Fruit fly (Drosophila melanogaster) whole organism, embryonic: ENCODE results near the gene CG2157.

ENCODE experiments used
- Atf3 ChIP-seq: fragments of 200-800 bp; sonication (Bioruptor generic); optimal IDR thresholded peaks from 3 replicates; lab custom pipeline; 2016; ENCODE audit warnings: missing biosample characterization, missing genetic modification characterization
- C15 ChIP-seq: fragments of 200-800 bp; sonication (Bioruptor generic); IDR thresholded peaks from 3 replicates; pipeline ENCODE4 v1.3.6; 2022; ENCODE audit warnings: missing biosample characterization, missing genetic modification characterization
- CG10366 ChIP-seq: fragments of 200-800 bp; sonication (Bioruptor generic); IDR thresholded peaks from 2 replicates; pipeline ENCODE4 v1.3.6; 2022; ENCODE audit warnings: missing biosample characterization, missing genetic modification characterization
- CG10431 ChIP-seq: fragments of 200-800 bp; sonication (Bioruptor generic); optimal IDR thresholded peaks from 3 replicates; lab custom pipeline; 2018; ENCODE audit warnings: missing biosample characterization, mild to moderate bottlenecking, missing genetic modification characterization
- CG11093 ChIP-seq: fragments of 200-800 bp; sonication (Bioruptor generic); IDR thresholded peaks from 3 replicates; pipeline ENCODE4 v1.3.6; 2022; ENCODE audit warnings: missing biosample characterization, missing genetic modification characterization
- CG11504 ChIP-seq: fragments of 200-800 bp; sonication (Bioruptor generic); optimal IDR thresholded peaks from 3 replicates; lab custom pipeline; 2019; ENCODE audit warnings: missing biosample characterization, mild to moderate bottlenecking, missing genetic modification characterization, moderate library complexity
- CG11696 ChIP-seq: fragments of 200-800 bp; sonication (Bioruptor generic); IDR thresholded peaks from 2 replicates; pipeline ENCODE4 v1.3.6; 2022; ENCODE audit warnings: missing biosample characterization, missing genetic modification characterization
- CG12071 ChIP-seq: fragments of 200-800 bp; sonication (Bioruptor generic); optimal IDR thresholded peaks from 3 replicates; lab custom pipeline; 2018; ENCODE audit warnings: missing biosample characterization, mild to moderate bottlenecking, missing genetic modification characterization
- CG12299 ChIP-seq: fragments of 200-800 bp; sonication (Bioruptor generic); optimal IDR thresholded peaks from 2 replicates; lab custom pipeline; 2018; ENCODE audit warnings: missing biosample characterization, mild to moderate bottlenecking, missing genetic modification characterization
- CG13894 ChIP-seq: fragments of 200-800 bp; sonication (Bioruptor generic); optimal IDR thresholded peaks from 3 replicates; lab custom pipeline; 2018; ENCODE audit warnings: missing biosample characterization, mild to moderate bottlenecking, missing genetic modification characterization, moderate library complexity
- CG1529 ChIP-seq: fragments of 200-800 bp; sonication (Bioruptor generic); optimal IDR thresholded peaks from 3 replicates; lab custom pipeline; 2018; ENCODE audit warnings: missing biosample characterization, missing genetic modification characterization
- CG17361 ChIP-seq: fragments of 200-800 bp; sonication (Bioruptor generic); IDR thresholded peaks from 3 replicates; pipeline ENCODE4 v1.3.6; 2022; ENCODE audit warnings: missing biosample characterization, missing genetic modification characterization
- CG18476 ChIP-seq: fragments of 200-800 bp; sonication (Bioruptor generic); optimal IDR thresholded peaks from 2 replicates; lab custom pipeline; 2016; ENCODE audit warnings: missing biosample characterization, mild to moderate bottlenecking, missing genetic modification characterization
- CG18764 ChIP-seq: fragments of 200-800 bp; sonication (Bioruptor generic); optimal IDR thresholded peaks from 3 replicates; lab custom pipeline; 2016; ENCODE audit warnings: missing biosample characterization, missing genetic modification characterization
- CG32767 ChIP-seq: fragments of 200-800 bp; sonication (Bioruptor generic); IDR thresholded peaks from 2 replicates; pipeline ENCODE4 v1.3.6; 2022; ENCODE audit warnings: missing biosample characterization, missing genetic modification characterization
- CG6175 ChIP-seq: fragments of 200-800 bp; sonication (Bioruptor generic); IDR thresholded peaks from 3 replicates; pipeline ENCODE4 v1.3.6; 2022; ENCODE audit warnings: missing biosample characterization, missing genetic modification characterization
- CG7372 ChIP-seq: fragments of 200-800 bp; sonication (Bioruptor generic); IDR thresholded peaks from 2 replicates; pipeline ENCODE4 v1.3.6; 2022; ENCODE audit warnings: missing biosample characterization, missing genetic modification characterization
- CG7987 ChIP-seq: fragments of 200-800 bp; sonication (Bioruptor generic); optimal IDR thresholded peaks from 2 replicates; lab custom pipeline; 2018; ENCODE audit warnings: missing biosample characterization, mild to moderate bottlenecking, missing genetic modification characterization, moderate library complexity
- Camta ChIP-seq: fragments of 200-800 bp; sonication (Bioruptor generic); optimal IDR thresholded peaks from 2 replicates; lab custom pipeline; 2016; ENCODE audit warnings: missing biosample characterization, missing genetic modification characterization
- Dp ChIP-seq: fragments of 200-800 bp; sonication (Bioruptor generic); optimal IDR thresholded peaks from 2 replicates; lab custom pipeline; 2018; ENCODE audit warnings: missing biosample characterization, mild to moderate bottlenecking, missing genetic modification characterization, moderate library complexity
- Hsf ChIP-seq: fragments of 200-800 bp; sonication (Bioruptor generic); optimal IDR thresholded peaks from 3 replicates; lab custom pipeline; 2016; ENCODE audit warnings: missing biosample characterization, missing genetic modification characterization
- Lhr ChIP-seq: fragments of 200-800 bp; sonication (Bioruptor generic); optimal IDR thresholded peaks from 3 replicates; lab custom pipeline; 2017; ENCODE audit warnings: mild to moderate bottlenecking, missing biosample characterization, missing genetic modification reagents, missing genetic modification characterization
- MESR4 ChIP-seq: fragments of 200-800 bp; sonication (Bioruptor generic); optimal IDR thresholded peaks from 2 replicates; lab custom pipeline; 2018; ENCODE audit warnings: missing biosample characterization, mild to moderate bottlenecking, missing genetic modification characterization, moderate library complexity
- Side ChIP-seq: fragments of 200-800 bp; sonication (Bioruptor generic); optimal IDR thresholded peaks from 2 replicates; lab custom pipeline; 2016; ENCODE audit warnings: missing biosample characterization, missing genetic modification characterization
- Sry-β ChIP-seq: fragments of 200-800 bp; sonication (Bioruptor generic); optimal IDR thresholded peaks from 2 replicates; lab custom pipeline; 2018; ENCODE audit warnings: missing biosample characterization, mild to moderate bottlenecking, missing genetic modification characterization, moderate library complexity
- ase ChIP-seq: fragments of 200-800 bp; sonication (Bioruptor generic); IDR thresholded peaks from 3 replicates; pipeline ENCODE4 v1.3.6; 2022; ENCODE audit warnings: missing biosample characterization, missing genetic modification characterization
- ato ChIP-seq: fragments of 200-800 bp; sonication (Bioruptor generic); IDR thresholded peaks from 2 replicates; pipeline ENCODE4 v1.3.6; 2022; ENCODE audit warnings: missing biosample characterization, missing genetic modification characterization; ENCODE audit not compliant: partially characterized antibody
- bbx ChIP-seq: fragments of 200-800 bp; sonication (Bioruptor generic); IDR thresholded peaks from 2 replicates; pipeline ENCODE4 v1.3.6; 2022; ENCODE audit warnings: missing biosample characterization, missing genetic modification characterization; ENCODE audit not compliant: partially characterized antibody
- bsh ChIP-seq, 2 experiments: fragments of 200-800 bp; sonication (Bioruptor generic); optimal IDR thresholded peaks; 2 replicates each; lab custom pipeline; 2017 to 2018; ENCODE audit warnings: mild to moderate bottlenecking in 2 of 2, missing biosample characterization in 2 of 2, missing genetic modification characterization in 2 of 2, moderate library complexity in 1 of 2
- corto ChIP-seq: fragments of 200-800 bp; sonication (Bioruptor generic); optimal IDR thresholded peaks from 2 replicates; lab custom pipeline; 2016; ENCODE audit warnings: missing biosample characterization, mild to moderate bottlenecking, missing genetic modification characterization, moderate library complexity
- dan ChIP-seq: fragments of 200-800 bp; sonication (Bioruptor generic); IDR thresholded peaks from 2 replicates; pipeline ENCODE4 v1.3.6; 2022; ENCODE audit warnings: missing biosample characterization, missing genetic modification characterization
- emc ChIP-seq: fragments of 200-800 bp; sonication (Bioruptor generic); optimal IDR thresholded peaks from 2 replicates; lab custom pipeline; 2016; ENCODE audit warnings: missing biosample characterization, missing genetic modification characterization
- en ChIP-seq: fragments of 200-800 bp; sonication (Bioruptor generic); optimal IDR thresholded peaks from 2 replicates; lab custom pipeline; 2016; ENCODE audit warnings: missing biosample characterization, missing genetic modification characterization
- eyg ChIP-seq: fragments of 200-800 bp; sonication (Bioruptor generic); optimal IDR thresholded peaks from 3 replicates; lab custom pipeline; 2016; ENCODE audit warnings: missing biosample characterization, missing genetic modification characterization
- fd96Cb ChIP-seq: fragments of 200-800 bp; sonication (Bioruptor generic); optimal IDR thresholded peaks from 2 replicates; lab custom pipeline; 2018; ENCODE audit warnings: missing biosample characterization, mild to moderate bottlenecking, missing genetic modification characterization, moderate library complexity
- fu2 ChIP-seq: fragments of 200-800 bp; sonication (Bioruptor generic); optimal IDR thresholded peaks from 2 replicates; lab custom pipeline; 2016; ENCODE audit warnings: missing biosample characterization, missing genetic modification characterization
- grn ChIP-seq: fragments of 200-800 bp; sonication (Bioruptor generic); optimal IDR thresholded peaks from 3 replicates; lab custom pipeline; 2017; ENCODE audit warnings: missing biosample characterization, missing genetic modification characterization
- gsb-n ChIP-seq: fragments of 200-800 bp; sonication (Bioruptor generic); optimal IDR thresholded peaks from 3 replicates; lab custom pipeline; 2018; ENCODE audit warnings: missing biosample characterization, mild to moderate bottlenecking, missing genetic modification characterization
- ham ChIP-seq: fragments of 200-800 bp; sonication (Bioruptor generic); IDR thresholded peaks from 2 replicates; pipeline ENCODE4 v1.3.6; 2022; ENCODE audit warnings: missing biosample characterization, missing genetic modification characterization
- ind ChIP-seq: fragments of 200-800 bp; sonication (Bioruptor generic); optimal IDR thresholded peaks from 3 replicates; lab custom pipeline; 2016; ENCODE audit warnings: missing biosample characterization, missing genetic modification characterization
- kay ChIP-seq: fragments of 200-800 bp; sonication (Bioruptor generic); optimal IDR thresholded peaks from 2 replicates; lab custom pipeline; 2016; ENCODE audit warnings: missing biosample characterization, missing genetic modification characterization
- lbe ChIP-seq: fragments of 200-800 bp; sonication (Bioruptor generic); optimal IDR thresholded peaks from 2 replicates; lab custom pipeline; 2016; ENCODE audit warnings: missing biosample characterization, mild to moderate bottlenecking, missing genetic modification characterization
- lola ChIP-seq, 3 experiments: fragments of >200 bp in 2 of 3; fragments of 200-800 bp in 1 of 3; sonication (Bioruptor generic) in 1 of 3; optimal IDR thresholded peaks; 2 replicates each; lab custom pipeline; 2017 to 2019; ENCODE audit warnings: missing biosample characterization in 3 of 3, missing genetic modification characterization in 3 of 3, mild to moderate bottlenecking in 1 of 3, moderate library complexity in 1 of 3
- luna ChIP-seq: fragments of 200-800 bp; sonication (Bioruptor generic); optimal IDR thresholded peaks from 2 replicates; lab custom pipeline; 2016; ENCODE audit warnings: missing biosample characterization, missing genetic modification characterization
- mld ChIP-seq: fragments of 200-800 bp; sonication (Bioruptor generic); IDR thresholded peaks from 3 replicates; pipeline ENCODE4 v1.3.6; 2022; ENCODE audit warnings: missing biosample characterization, missing genetic modification characterization; ENCODE audit not compliant: partially characterized antibody
- nau ChIP-seq: fragments of 200-800 bp; sonication (Bioruptor generic); optimal IDR thresholded peaks from 3 replicates; lab custom pipeline; 2017; ENCODE audit warnings: missing biosample characterization, mild to moderate bottlenecking, missing genetic modification characterization, missing genetic modification reagents
- org-1 ChIP-seq: fragments of 200-800 bp; sonication (Bioruptor generic); optimal IDR thresholded peaks from 2 replicates; lab custom pipeline; 2017; ENCODE audit warnings: missing biosample characterization, missing genetic modification characterization
- sisA ChIP-seq: fragments of 200-800 bp; sonication (Bioruptor generic); IDR thresholded peaks from 2 replicates; pipeline ENCODE4 v1.3.6; 2022; ENCODE audit warnings: missing biosample characterization, missing genetic modification characterization
- slou ChIP-seq: fragments of 200-800 bp; sonication (Bioruptor generic); optimal IDR thresholded peaks from 3 replicates; lab custom pipeline; 2016; ENCODE audit warnings: missing biosample characterization, missing genetic modification characterization
- toy ChIP-seq: fragments of 200-800 bp; sonication (Bioruptor generic); IDR thresholded peaks from 2 replicates; pipeline ENCODE4 v1.3.6; 2022; ENCODE audit warnings: missing biosample characterization, missing genetic modification characterization
- trem ChIP-seq: fragments of 200-800 bp; optimal IDR thresholded peaks from 3 replicates; lab custom pipeline; 2019; ENCODE audit warnings: missing biosample characterization, mild to moderate bottlenecking, missing genetic modification characterization, moderate library complexity
- yki ChIP-seq: fragments of >200 bp; optimal IDR thresholded peaks from 3 replicates; lab custom pipeline; 2018

CG2157 gene

DNA sequence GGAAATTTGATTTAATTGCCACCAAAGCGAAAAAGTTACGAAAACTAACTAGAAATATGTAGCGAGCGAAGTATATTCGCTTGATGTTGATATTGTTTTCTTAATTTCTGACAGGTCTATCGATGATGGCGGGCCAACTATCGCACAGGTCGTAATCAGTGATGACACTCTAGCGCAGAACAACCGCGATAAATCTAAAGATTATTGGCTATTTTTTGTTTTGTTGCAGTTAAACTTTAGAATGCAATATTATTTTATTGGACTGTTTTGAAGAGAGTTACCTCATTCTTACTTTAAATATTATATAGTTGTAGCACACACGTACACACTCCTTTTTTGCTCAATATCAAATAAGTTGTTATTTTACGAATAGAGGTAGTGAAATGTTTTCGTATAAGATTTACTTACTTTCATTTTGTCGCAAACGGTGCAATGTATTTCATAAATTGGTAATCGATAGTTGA is 22.1 kb upstream of the CG2157 start, which contains the start of gene sbr (continued):
- TF ChIP-seq slou (GFP tag; lab: Kevin White, UChicago) (no peak), nau (GFP tag; lab: Kevin White, UChicago) (no peak), dan (no peak), CG18764 (no peak), C15 (GFP tag; lab: Robert Waterston, UW) (no peak), ham (GFP tag; lab: Robert Waterston, UW) (no peak), en (no peak), CG13894 (tag; lab: Kevin White, UChicago) (no peak), CG11504 (tag; lab: Kevin White, UChicago) (no peak), CG18476 (peak; percentile 2), mld (GFP tag; lab: Robert Waterston, UW) (no peak; the same call in 2 of the 3 replicates), emc (GFP tag; lab: Kevin White, UChicago) (no peak), Hsf (GFP tag; lab: Kevin White, UChicago) (no peak), corto (GFP tag; lab: Kevin White, UChicago) (no peak), bsh (GFP tag; optimal IDR thresholded peaks at IDR 0.05; lab: Kevin White, UChicago) (no peak), CG12071 (GFP tag; lab: Kevin White, UChicago) (no peak), toy (GFP tag; lab: Robert Waterston, UW) (no peak), Side (no peak), fu2 (GFP tag; lab: Kevin White, UChicago) (no peak), CG11093 (no peak), Sry-β (GFP tag; lab: Kevin White, UChicago) (peak; percentile 83), Dp (GFP tag; lab: Kevin White, UChicago) (peak; percentile 29), fd96Cb (tag; lab: Kevin White, UChicago) (no peak), MESR4 (no peak), eyg (no peak), luna (GFP tag; lab: Kevin White, UChicago) (no peak), CG11696 (GFP tag; lab: Robert Waterston, UW) (no peak), grn (no peak), ase (no peak), Atf3 (GFP tag; lab: Kevin White, UChicago) (no peak), lola (GFP tag; optimal IDR thresholded peaks at IDR 0.05; lab: Kevin White, UChicago) (peak in 1 of 3 experiments; percentile 24), sisA (GFP tag; lab: Robert Waterston, UW) (no peak), org-1 (GFP tag; lab: Kevin White, UChicago) (no peak), ato (GFP tag; lab: Robert Waterston, UW) (0 out of 2 replicates have a peak, but pooled peaks have one; percentile 13), CG7987 (GFP tag; lab: Kevin White, UChicago) (no peak), CG32767 (GFP tag; lab: Robert Waterston, UW) (no peak), kay (GFP tag; lab: Kevin White, UChicago) (no peak), Camta (GFP tag; lab: Kevin White, UChicago) (no peak), lbe (GFP tag; lab: Kevin White, UChicago) (no peak), ind (GFP tag; lab: Kevin White, UChicago) (peak; percentile 24), CG12299 (no peak), yki (lab: Kevin White, UChicago) (no peak), CG7372 (GFP tag; lab: Robert Waterston, UW) (no peak), gsb-n (tag; lab: Kevin White, UChicago) (no peak), CG10366 (GFP tag; lab: Robert Waterston, UW) (no peak), trem (peak; percentile 14), CG17361 (peak; percentile 27; the same call in 1 of the 3 replicates), Lhr (GFP tag; lab: Kevin White, UChicago) (no peak), bbx (0 out of 2 replicates have a peak, but pooled peaks have one; percentile 38), CG10431 (GFP tag; lab: Kevin White, UChicago) (no peak), CG1529 (GFP tag; lab: Kevin White, UChicago) (no peak), CG6175 (GFP tag; lab: Robert Waterston, UW) (no peak)
